Worm (Caenorhabditis elegans): ENCODE measurements around the gene C34D10.1.

C34D10.1 gene

ce11 chrX:7986892-7987291 is 42.4 kb upstream of the C34D10.1 start:
- peak; percentile 42 to 54 for TF ChIP-seq mdl-1 (tag; optimal IDR thresholded peaks at IDR 0.05)
- no peak for TF ChIP-seq mab-5 (tag; optimal IDR thresholded peaks at IDR 0.05)
- TF ChIP-seq Y55F3AM.14 (GFP tag; optimal IDR thresholded peaks at IDR 0.05) = no peak
- no peak for TF ChIP-seq C34F6.9 (tag; optimal IDR thresholded peaks at IDR 0.05)
- peak; percentile 73 for TF ChIP-seq nhr-25 (tag; optimal IDR thresholded peaks at IDR 0.05)
- peak; percentile 68 for TF ChIP-seq crh-2 (tag; optimal IDR thresholded peaks at IDR 0.05)
- TF ChIP-seq gmeb-1 (tag; optimal IDR thresholded peaks at IDR 0.05) = peak; percentile 68
- peak; percentile 44 for TF ChIP-seq blmp-1 (tag; optimal IDR thresholded peaks at IDR 0.05; ENCODE audit: insufficient read depth)
- no peak for TF ChIP-seq nhr-11 (tag; optimal IDR thresholded peaks at IDR 0.05)
- peak; percentile 63 for TF ChIP-seq egl-27 (tag; optimal IDR thresholded peaks at IDR 0.05)
- peak in 1 of 2 experiments; percentile 54 for TF ChIP-seq lsy-2 (tag; optimal IDR thresholded peaks at IDR 0.05)
- TF ChIP-seq nhr-6 (tag; optimal IDR thresholded peaks at IDR 0.05) = peak; percentile 22
- TF ChIP-seq sma-3 (GFP tag; optimal IDR thresholded peaks at IDR 0.05) = peak; percentile 93
- TF ChIP-seq sma-9 (GFP tag; optimal IDR thresholded peaks at IDR 0.05) = peak; percentile 96
- TF ChIP-seq sma-9 (tag; optimal IDR thresholded peaks at IDR 0.05) = no peak
- TF ChIP-seq fos-1 (tag; optimal IDR thresholded peaks at IDR 0.05) = peak; percentile 29
- peak; percentile 88 for TF ChIP-seq nhr-21 (tag; optimal IDR thresholded peaks at IDR 0.05)
- TF ChIP-seq ztf-11 (tag; optimal IDR thresholded peaks at IDR 0.05) = no peak
- no peak for TF ChIP-seq lin-13 (GFP tag; optimal IDR thresholded peaks at IDR 0.05)
- TF ChIP-seq nhr-129 (tag; optimal IDR thresholded peaks at IDR 0.05) = peak; percentile 60

ce11 chrX:7988457-7988856 is 40.8 kb upstream of the C34D10.1 start:
- TF ChIP-seq F13H6.1 (tag; optimal IDR thresholded peaks at IDR 0.05) (no peak), nhr-129 (tag; optimal IDR thresholded peaks at IDR 0.05) (no peak), ztf-1 (GFP tag; conservative IDR thresholded peaks at IDR 0.05) (no peak), ZK546.5 (tag; optimal IDR thresholded peaks at IDR 0.05) (no peak), nhr-77 (tag; optimal IDR thresholded peaks at IDR 0.05) (no peak), nhr-21 (tag; optimal IDR thresholded peaks at IDR 0.05) (no peak), elt-3 (tag; optimal IDR thresholded peaks at IDR 0.05) (no peak), dmd-4 (tag; optimal IDR thresholded peaks at IDR 0.05) (no peak), sma-9 (GFP tag; optimal IDR thresholded peaks at IDR 0.05) (no peak), sma-9 (tag; optimal IDR thresholded peaks at IDR 0.05) (no peak), C34F6.9 (tag; optimal IDR thresholded peaks at IDR 0.05) (no peak), mdl-1 (tag; optimal IDR thresholded peaks at IDR 0.05) (no peak), Y55F3AM.14 (GFP tag; optimal IDR thresholded peaks at IDR 0.05) (no peak), mbf-1 (tag; optimal IDR thresholded peaks at IDR 0.05) (no peak), peb-1 (tag; optimal IDR thresholded peaks at IDR 0.05) (no peak), mab-5 (tag; optimal IDR thresholded peaks at IDR 0.05) (no peak), ztf-4 (tag; optimal IDR thresholded peaks at IDR 0.05) (no peak), ztf-11 (tag; optimal IDR thresholded peaks at IDR 0.05) (no peak), ama-1 (optimal IDR thresholded peaks at IDR 0.05) (no peak), lsy-2 (tag; optimal IDR thresholded peaks at IDR 0.05) (no peak), nhr-6 (tag; optimal IDR thresholded peaks at IDR 0.05) (no peak)

ce11 chrX:7989155-7989554 is 40.1 kb upstream of the C34D10.1 start:
- no peak for TF ChIP-seq lsy-2 (tag; optimal IDR thresholded peaks at IDR 0.05)
- no peak for TF ChIP-seq nhr-11 (tag; optimal IDR thresholded peaks at IDR 0.05)
- TF ChIP-seq dmd-4 (tag; optimal IDR thresholded peaks at IDR 0.05) = no peak
- TF ChIP-seq unc-39 (tag; optimal IDR thresholded peaks at IDR 0.05) = no peak
- TF ChIP-seq nhr-21 (tag; optimal IDR thresholded peaks at IDR 0.05) = no peak

ce11 chrX:7990282-7990681 is 39.0 kb upstream of the C34D10.1 start:
- TF ChIP-seq egl-27 (tag; optimal IDR thresholded peaks at IDR 0.05) (peak; percentile 81), unc-39 (tag; optimal IDR thresholded peaks at IDR 0.05) (no peak), sma-3 (GFP tag; optimal IDR thresholded peaks at IDR 0.05) (peak; percentile 53), sem-4 (tag; optimal IDR thresholded peaks at IDR 0.05) (peak; percentile 31), nhr-21 (tag; optimal IDR thresholded peaks at IDR 0.05) (peak; percentile 39), sma-9 (GFP tag; optimal IDR thresholded peaks at IDR 0.05) (peak; percentile 23), sma-9 (tag; optimal IDR thresholded peaks at IDR 0.05) (no peak), unc-62 (GFP tag; optimal IDR thresholded peaks at IDR 0.05) (no peak), lin-13 (GFP tag; optimal IDR thresholded peaks at IDR 0.05) (no peak), ama-1 (optimal IDR thresholded peaks at IDR 0.05) (no peak), gmeb-1 (tag; optimal IDR thresholded peaks at IDR 0.05) (no peak), blmp-1 (tag; optimal IDR thresholded peaks at IDR 0.05; ENCODE audit: insufficient read depth) (peak; percentile 85)

ce11 chrX:7992102-7992501 is 37.2 kb upstream of the C34D10.1 start:
- TF ChIP-seq peb-1 (tag; optimal IDR thresholded peaks at IDR 0.05) (no peak), unc-39 (tag; optimal IDR thresholded peaks at IDR 0.05) (no peak), nhr-6 (tag; optimal IDR thresholded peaks at IDR 0.05) (no peak), egl-27 (tag; optimal IDR thresholded peaks at IDR 0.05) (no peak), nhr-129 (tag; optimal IDR thresholded peaks at IDR 0.05) (no peak), ztf-1 (GFP tag; conservative IDR thresholded peaks at IDR 0.05) (no peak), mdl-1 (tag; optimal IDR thresholded peaks at IDR 0.05) (no peak), zag-1 (tag; optimal IDR thresholded peaks at IDR 0.05) (no peak), ama-1 (optimal IDR thresholded peaks at IDR 0.05) (no peak)
